Worm (Caenorhabditis elegans): ENCODE data around the gene F56C3.1.

Gene F56C3.1

DNA sequence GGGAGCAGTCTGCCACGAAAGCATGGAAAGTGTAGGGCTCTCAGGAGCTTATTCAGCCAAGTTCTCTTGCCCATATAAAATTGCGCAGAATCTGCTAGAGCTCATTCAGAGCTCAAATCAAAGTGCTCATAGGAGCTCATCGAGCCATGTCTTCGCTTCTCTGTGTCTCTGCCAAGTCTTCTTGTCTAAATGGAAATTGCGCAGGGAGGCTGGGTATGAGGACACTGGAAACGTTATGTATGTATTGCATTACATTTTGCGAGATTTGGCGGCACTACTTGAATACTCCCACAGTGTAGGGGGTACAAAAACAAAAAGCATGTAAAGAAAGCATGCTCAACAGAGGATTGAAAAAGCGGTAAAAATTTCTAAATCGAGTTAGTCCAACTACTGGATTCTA is 50.0 kb downstream of the F56C3.1 start (continued):
- TF ChIP-seq nhr-47 (tag; optimal IDR thresholded peaks at IDR 0.05) (peak; percentile 68), hlh-4 (tag; optimal IDR thresholded peaks at IDR 0.05) (no peak), unc-86 (tag; optimal IDR thresholded peaks at IDR 0.05) (no peak), C16A3.4 (tag; optimal IDR thresholded peaks at IDR 0.05) (no peak), hlh-17 (GFP tag; optimal IDR thresholded peaks at IDR 0.05; ENCODE audit: borderline replicate concordance) (no peak), tbx-2 (tag; optimal IDR thresholded peaks at IDR 0.05) (peak; percentile 11), skn-1 (tag; optimal IDR thresholded peaks at IDR 0.05) (peak; percentile 22), nhr-76 (tag; optimal IDR thresholded peaks at IDR 0.05) (no peak), aly-2 (tag; optimal IDR thresholded peaks at IDR 0.05) (no peak), ama-1 (optimal IDR thresholded peaks at IDR 0.05) (no peak), nhr-77 (tag; optimal IDR thresholded peaks at IDR 0.05) (no peak), efl-1 (optimal IDR thresholded peaks at IDR 0.05) (peak in 1 of 2 experiments; percentile 17), efl-1 (GFP tag; optimal IDR thresholded peaks at IDR 0.05 in 1 of 2) (peak in 1 of 2 experiments; percentile 70), nhr-20 (tag; optimal IDR thresholded peaks at IDR 0.05) (no peak), ceh-63 (GFP tag; optimal IDR thresholded peaks at IDR 0.05) (no peak), efl-3 (GFP tag; optimal IDR thresholded peaks at IDR 0.05) (no peak), zag-1 (tag; optimal IDR thresholded peaks at IDR 0.05) (no peak), ceh-90 (tag; optimal IDR thresholded peaks at IDR 0.05) (no peak), pqm-1 (tag; optimal IDR thresholded peaks at IDR 0.05) (no peak), fkh-4 (tag; optimal IDR thresholded peaks at IDR 0.05; ENCODE audit: borderline replicate concordance) (no peak), nhr-28 (tag; optimal IDR thresholded peaks at IDR 0.05) (no peak), unc-30 (tag; optimal IDR thresholded peaks at IDR 0.05) (no peak)
